Worm (Caenorhabditis elegans) whole organism, late embryonic: ENCODE results near the gene hpo-28.

ENCODE experiments used
- C08G9.2 ChIP-seq: sonication (generic microtip); optimal IDR thresholded peaks from 2 replicates; lab custom pipeline; 2016; ENCODE audit warnings: mild to moderate bottlenecking, missing genetic modification characterization, moderate library complexity, missing compliant biosample characterization
- C38D4.7 ChIP-seq: fragments of 200-800 bp; sonication (Bioruptor generic); optimal IDR thresholded peaks from 2 replicates; lab custom pipeline; 2018; ENCODE audit warnings: mild to moderate bottlenecking, missing genetic modification characterization, moderate library complexity, missing compliant biosample characterization
- F13H6.1 ChIP-seq: sonication (generic microtip); optimal IDR thresholded peaks from 2 replicates; lab custom pipeline; 2016; ENCODE audit warnings: missing genetic modification characterization, missing compliant biosample characterization
- K02D7.2 ChIP-seq: sonication (generic microtip); optimal IDR thresholded peaks from 2 replicates; lab custom pipeline; 2017; ENCODE audit warnings: mild to moderate bottlenecking, missing genetic modification characterization, missing compliant biosample characterization
- T23F11.4 ChIP-seq: fragments of 200-800 bp; sonication (Bioruptor generic); optimal IDR thresholded peaks from 2 replicates; lab custom pipeline; 2018; ENCODE audit warnings: mild to moderate bottlenecking, missing genetic modification characterization, missing compliant biosample characterization
- Y22D7AL.16 ChIP-seq: sonication (generic microtip); optimal IDR thresholded peaks from 2 replicates; lab custom pipeline; 2016; ENCODE audit warnings: missing genetic modification characterization, missing compliant biosample characterization
- ama-1 ChIP-seq: fragments of 150-350 bp; optimal IDR thresholded peaks from 2 replicates; lab custom pipeline; 2014
- ceh-14 ChIP-seq: sonication (generic microtip); optimal IDR thresholded peaks from 2 replicates; lab custom pipeline; 2016; ENCODE audit warnings: missing genotype, missing genetic modification characterization, missing compliant biosample characterization
- ceh-19 ChIP-seq: fragments of 200-800 bp; sonication (Bioruptor generic); optimal IDR thresholded peaks from 2 replicates; lab custom pipeline; 2018; ENCODE audit warnings: mild to moderate bottlenecking, missing genetic modification characterization, missing compliant biosample characterization
- ceh-31 ChIP-seq: sonication (generic microtip); optimal IDR thresholded peaks from 2 replicates; lab custom pipeline; 2016; ENCODE audit warnings: missing genetic modification characterization, missing compliant biosample characterization
- ceh-45 ChIP-seq: fragments of 200-800 bp; sonication (Bioruptor generic); IDR thresholded peaks from 2 replicates; pipeline ENCODE4 v1.3.6; 2022; ENCODE audit warnings: missing genetic modification reagents, missing genetic modification characterization, missing compliant biosample characterization
- ceh-48 ChIP-seq: sonication (generic microtip); optimal IDR thresholded peaks from 2 replicates; lab custom pipeline; 2016; ENCODE audit warnings: missing genetic modification characterization, inconsistent platforms, missing compliant biosample characterization
- che-1 ChIP-seq: sonication (generic microtip); optimal IDR thresholded peaks from 2 replicates; lab custom pipeline; 2016; ENCODE audit warnings: mild to moderate bottlenecking, missing genetic modification characterization, missing compliant biosample characterization
- dmd-4 ChIP-seq: sonication (generic microtip); optimal IDR thresholded peaks from 2 replicates; lab custom pipeline; 2016; ENCODE audit warnings: borderline replicate concordance, missing genetic modification characterization, missing compliant biosample characterization
- dve-1 ChIP-seq: sonication (generic microtip); optimal IDR thresholded peaks from 2 replicates; lab custom pipeline; 2017; ENCODE audit warnings: antibody characterized with exemption, mild to moderate bottlenecking, missing genetic modification characterization, missing compliant biosample characterization
- elt-2 ChIP-seq: sonication (generic microtip); optimal IDR thresholded peaks from 2 replicates; lab custom pipeline; 2016; ENCODE audit warnings: missing genetic modification reagents, missing genetic modification characterization, missing compliant biosample characterization
- fkh-10 ChIP-seq: fragments of 150-350 bp; optimal IDR thresholded peaks from 2 replicates; lab custom pipeline; 2014; ENCODE audit warnings: missing biosample characterization, missing genetic modification reagents, missing genetic modification characterization
- fkh-6 ChIP-seq: sonication (generic microtip); optimal IDR thresholded peaks from 2 replicates; lab custom pipeline; 2016; ENCODE audit warnings: missing genetic modification characterization, missing compliant biosample characterization
- hlh-13 ChIP-seq: fragments of 200-800 bp; sonication (Bioruptor generic); optimal IDR thresholded peaks from 2 replicates; lab custom pipeline; 2018; ENCODE audit warnings: mild to moderate bottlenecking, missing genetic modification characterization, missing compliant biosample characterization
- hlh-15 ChIP-seq: sonication (generic microtip); optimal IDR thresholded peaks from 2 replicates; lab custom pipeline; 2016; ENCODE audit warnings: missing genetic modification characterization, missing compliant biosample characterization
- hlh-6 ChIP-seq: sonication (generic microtip); optimal IDR thresholded peaks from 2 replicates; lab custom pipeline; 2016; ENCODE audit warnings: missing genotype, missing genetic modification characterization, missing compliant biosample characterization
- hlh-8 ChIP-seq: sonication (generic microtip); optimal IDR thresholded peaks from 2 replicates; lab custom pipeline; 2016; ENCODE audit warnings: missing genotype, missing genetic modification characterization, missing compliant biosample characterization
- madf-2 ChIP-seq: sonication (generic microtip); optimal IDR thresholded peaks from 2 replicates; lab custom pipeline; 2017; ENCODE audit warnings: missing genetic modification characterization, missing compliant biosample characterization
- nfya-1 ChIP-seq: sonication (generic microtip); optimal IDR thresholded peaks from 2 replicates; lab custom pipeline; 2017; ENCODE audit warnings: missing genetic modification characterization, mild to moderate bottlenecking, missing compliant biosample characterization, antibody characterized with exemption, moderate library complexity
- npax-4 ChIP-seq: sonication (generic microtip); optimal IDR thresholded peaks from 2 replicates; lab custom pipeline; 2016; ENCODE audit warnings: missing genetic modification characterization, missing compliant biosample characterization
- odd-2 ChIP-seq: sonication (generic microtip); optimal IDR thresholded peaks from 2 replicates; lab custom pipeline; 2017; ENCODE audit warnings: antibody characterized with exemption, mild to moderate bottlenecking, missing genetic modification characterization, missing compliant biosample characterization
- pag-3 ChIP-seq: sonication (generic microtip); optimal IDR thresholded peaks from 2 replicates; lab custom pipeline; 2016; ENCODE audit warnings: missing compliant biosample characterization, missing genetic modification characterization, borderline replicate concordance
- pat-9 ChIP-seq: fragments of 200-800 bp; sonication (Bioruptor generic); optimal IDR thresholded peaks from 2 replicates; lab custom pipeline; 2018; ENCODE audit warnings: mild to moderate bottlenecking, missing genetic modification characterization, moderate library complexity, missing compliant biosample characterization
- pax-1 ChIP-seq: fragments of 150-350 bp; optimal IDR thresholded peaks from 2 replicates; lab custom pipeline; 2014; ENCODE audit warnings: missing biosample characterization, missing genetic modification characterization
- pha-2 ChIP-seq: sonication (generic microtip); optimal IDR thresholded peaks from 2 replicates; lab custom pipeline; 2017; ENCODE audit warnings: mild to moderate bottlenecking, missing genetic modification characterization, missing compliant biosample characterization
- pha-4 ChIP-seq: fragments of 150-350 bp; optimal IDR thresholded peaks from 2 replicates; lab custom pipeline; 2018; ENCODE audit warnings: missing biosample characterization, missing genetic modification reagents, missing genetic modification characterization
- pqm-1 ChIP-seq: sonication (generic microtip); optimal IDR thresholded peaks from 2 replicates; lab custom pipeline; 2016; ENCODE audit warnings: missing genetic modification characterization, missing compliant biosample characterization
- pros-1 ChIP-seq: fragments of 150-350 bp; optimal IDR thresholded peaks from 2 replicates; lab custom pipeline; 2014; ENCODE audit warnings: missing biosample characterization, missing genetic modification reagents, missing genetic modification characterization
- ref-2 ChIP-seq: sonication (generic microtip); optimal IDR thresholded peaks from 2 replicates; lab custom pipeline; 2016; ENCODE audit warnings: missing genetic modification characterization, missing compliant biosample characterization
- rnt-1 ChIP-seq: sonication (generic microtip); optimal IDR thresholded peaks from 2 replicates; lab custom pipeline; 2016; ENCODE audit warnings: missing genetic modification characterization, missing compliant biosample characterization
- sdc-2 ChIP-seq: sonication (generic microtip); optimal IDR thresholded peaks from 2 replicates; lab custom pipeline; 2016; ENCODE audit warnings: missing genotype, missing genetic modification characterization, missing compliant biosample characterization
- sox-2 ChIP-seq: fragments of 200-800 bp; sonication (Bioruptor generic); IDR thresholded peaks from 2 replicates; pipeline ENCODE4 v1.3.6; 2022; ENCODE audit warnings: missing genetic modification reagents, missing genetic modification characterization, missing compliant biosample characterization
- sox-4 ChIP-seq: sonication (generic microtip); optimal IDR thresholded peaks from 2 replicates; lab custom pipeline; 2017; ENCODE audit warnings: mild to moderate bottlenecking, missing genetic modification characterization, inconsistent platforms, missing compliant biosample characterization
- syd-9 ChIP-seq: sonication (generic microtip); optimal IDR thresholded peaks from 2 replicates; lab custom pipeline; 2016; ENCODE audit warnings: mild to moderate bottlenecking, missing genetic modification characterization, moderate library complexity, missing compliant biosample characterization
- ttx-3 ChIP-seq: sonication (generic microtip); optimal IDR thresholded peaks from 2 replicates; lab custom pipeline; 2016; ENCODE audit warnings: missing genetic modification reagents, missing genetic modification characterization, missing compliant biosample characterization
- unc-42 ChIP-seq: sonication (generic microtip); optimal IDR thresholded peaks from 2 replicates; lab custom pipeline; 2016; ENCODE audit warnings: missing genotype, missing genetic modification characterization, missing compliant biosample characterization
- unc-55 ChIP-seq: sonication (generic microtip); optimal IDR thresholded peaks from 2 replicates; lab custom pipeline; 2017; ENCODE audit warnings: missing biosample characterization, missing genetic modification reagents, missing genetic modification characterization
- unc-86 ChIP-seq: sonication (generic microtip); optimal IDR thresholded peaks from 2 replicates; lab custom pipeline; 2016; ENCODE audit warnings: missing genetic modification characterization, missing compliant biosample characterization
- zip-5 ChIP-seq: sonication (generic microtip); optimal IDR thresholded peaks from 2 replicates; lab custom pipeline; 2016; ENCODE audit warnings: missing genetic modification characterization, missing compliant biosample characterization
- ztf-16 ChIP-seq: sonication (generic microtip); optimal IDR thresholded peaks from 2 replicates; lab custom pipeline; 2017; ENCODE audit warnings: missing genetic modification characterization, missing compliant biosample characterization

hpo-28 gene

ce11 chrIII:5721888-5722287, 12.8 kb upstream of the hpo-28 start (continued):
- TF ChIP-seq pqm-1 (tag; lab: Kevin White, UChicago) (peak; percentile 61), ref-2 (peak; percentile 72), ama-1 (lab: Kevin White, UChicago) (no peak), C38D4.7 (GFP tag; lab: Kevin White, UChicago) (no peak), ttx-3 (no peak), nfya-1 (no peak), pha-2 (peak; percentile 22), fkh-10 (GFP tag; lab: Kevin White, UChicago) (no peak), pha-4 (tag; lab: Kevin White, UChicago) (no peak), sox-4 (tag; lab: Kevin White, UChicago) (no peak), che-1 (tag; lab: Kevin White, UChicago) (no peak), hlh-15 (tag; lab: Kevin White, UChicago) (no peak), unc-42 (peak; percentile 10), hlh-13 (GFP tag; lab: Kevin White, UChicago) (no peak), pat-9 (tag; lab: Kevin White, UChicago) (no peak), C08G9.2 (tag; lab: Kevin White, UChicago) (peak; percentile 85), pag-3 (tag; lab: Kevin White, UChicago) (no peak), ceh-45 (no peak), pax-1 (no peak), unc-55 (no peak), zip-5 (tag; lab: Kevin White, UChicago) (peak; percentile 1), odd-2 (tag; lab: Kevin White, UChicago) (no peak), npax-4 (no peak), elt-2 (peak; percentile 87), ceh-31 (tag; lab: Kevin White, UChicago) (peak; percentile 60), T23F11.4 (GFP tag; lab: Kevin White, UChicago) (no peak), ceh-19 (GFP tag; lab: Kevin White, UChicago) (no peak), ztf-16 (tag; lab: Kevin White, UChicago) (no peak), rnt-1 (tag; lab: Kevin White, UChicago) (no peak), fkh-6 (tag; lab: Kevin White, UChicago) (no peak), madf-2 (tag; lab: Kevin White, UChicago) (no peak), syd-9 (no peak), dmd-4 (tag; lab: Kevin White, UChicago) (no peak), unc-86 (tag; lab: Kevin White, UChicago) (no peak), sdc-2 (tag; lab: Kevin White, UChicago) (peak; percentile 16), Y22D7AL.16 (tag; lab: Kevin White, UChicago) (no peak), ceh-48 (tag; lab: Kevin White, UChicago) (peak; percentile 47), hlh-8 (tag; lab: Kevin White, UChicago) (peak; percentile 4), K02D7.2 (tag; lab: Kevin White, UChicago) (no peak), sox-2 (GFP tag; lab: Robert Waterston, UW) (no peak), dve-1 (tag; lab: Kevin White, UChicago) (no peak), F13H6.1 (tag; lab: Kevin White, UChicago) (no peak), ceh-14 (peak; percentile 23), hlh-6 (tag; lab: Kevin White, UChicago) (no peak), pros-1 (no peak)

ce11 chrIII:5721488-5721887, 12.4 kb upstream of the hpo-28 start:
- TF ChIP-seq hlh-13 (GFP tag; lab: Kevin White, UChicago) (no peak), nfya-1 (peak; percentile 3), unc-55 (peak; percentile 72)
- TF ChIP-seq, all 69 proteins: peak for 2
